Worm (Caenorhabditis elegans): ENCODE results near the gene glb-5.

Gene glb-5

DNA sequence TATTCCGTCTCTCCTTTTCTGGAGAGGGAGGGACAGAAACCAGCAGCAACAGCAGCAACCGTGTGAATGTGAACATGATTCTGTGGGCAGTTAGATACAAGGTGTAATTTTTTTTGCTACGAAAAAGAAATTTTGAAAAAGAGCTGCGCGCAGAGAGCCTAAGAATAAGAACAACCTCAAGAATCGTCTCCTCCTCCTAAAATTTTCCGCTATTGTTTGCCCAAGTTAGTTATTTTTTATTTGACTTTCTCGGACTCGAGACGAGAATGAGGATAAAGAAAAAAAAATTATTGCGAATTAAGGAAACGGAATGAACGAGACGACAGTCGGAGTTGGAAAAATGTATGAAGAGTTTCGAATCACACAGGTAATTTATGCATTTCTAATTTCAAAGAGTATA, at the start of gene glb-5:
glb-5 (plus strand) TSS at position 301 of the 400 bp plus-strand sequence.
- TF ChIP-seq nhr-76 (tag; optimal IDR thresholded peaks at IDR 0.05) (no peak), unc-62 (GFP tag; optimal IDR thresholded peaks at IDR 0.05) (no peak), unc-39 (tag; optimal IDR thresholded peaks at IDR 0.05) (no peak), ces-1 (GFP tag; optimal IDR thresholded peaks at IDR 0.05) (no peak), mab-5 (tag; optimal IDR thresholded peaks at IDR 0.05) (no peak), nhr-28 (tag; optimal IDR thresholded peaks at IDR 0.05) (no peak)

DNA sequence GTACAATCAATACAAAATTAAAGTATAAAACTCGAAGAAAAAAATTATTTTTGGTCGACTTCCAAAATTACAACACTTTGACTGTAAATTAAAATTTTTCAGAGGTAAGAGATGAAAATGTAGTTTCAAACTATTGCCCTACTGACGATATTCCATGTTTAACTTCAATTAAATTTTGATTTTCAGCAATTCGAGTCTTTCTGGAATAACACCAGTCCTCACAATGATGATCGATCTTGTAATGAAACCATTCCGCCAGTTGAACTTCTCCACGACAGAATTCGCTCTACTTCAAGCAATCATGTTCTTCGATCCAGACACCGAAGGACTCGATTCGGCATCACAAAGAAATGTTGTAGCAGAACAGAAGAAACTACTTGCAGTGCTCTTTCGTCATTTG, 49.6 kb upstream of the glb-5 start:
- TF ChIP-seq pha-4 (tag; optimal IDR thresholded peaks at IDR 0.05) (no peak), unc-62 (GFP tag; optimal IDR thresholded peaks at IDR 0.05) (no peak), drap-1 (GFP tag; optimal IDR thresholded peaks at IDR 0.05) (no peak), blmp-1 (tag; optimal IDR thresholded peaks at IDR 0.05) (no peak), unc-39 (tag; optimal IDR thresholded peaks at IDR 0.05) (no peak), nhr-28 (tag; optimal IDR thresholded peaks at IDR 0.05) (no peak), elt-1 (tag; optimal IDR thresholded peaks at IDR 0.05; ENCODE audit: borderline replicate concordance, insufficient read depth) (no peak), ceh-39 (tag; optimal IDR thresholded peaks at IDR 0.05) (no peak), zip-8 (tag; optimal IDR thresholded peaks at IDR 0.05) (no peak), nhr-237 (tag; optimal IDR thresholded peaks at IDR 0.05) (no peak), sem-2 (GFP tag; optimal IDR thresholded peaks at IDR 0.05) (no peak), lin-32 (GFP tag; optimal IDR thresholded peaks at IDR 0.05) (no peak), ceh-83 (GFP tag; optimal IDR thresholded peaks at IDR 0.05) (no peak), snpc-4 (tag; optimal IDR thresholded peaks at IDR 0.05) (no peak), tbx-8 (GFP tag; optimal IDR thresholded peaks at IDR 0.05) (no peak), nhr-12 (tag; optimal IDR thresholded peaks at IDR 0.05) (no peak), flh-1 (GFP tag; optimal IDR thresholded peaks at IDR 0.05) (no peak), cnd-1 (tag; optimal IDR thresholded peaks at IDR 0.05) (no peak), M03D4.4 (tag; optimal IDR thresholded peaks at IDR 0.05) (no peak)

DNA sequence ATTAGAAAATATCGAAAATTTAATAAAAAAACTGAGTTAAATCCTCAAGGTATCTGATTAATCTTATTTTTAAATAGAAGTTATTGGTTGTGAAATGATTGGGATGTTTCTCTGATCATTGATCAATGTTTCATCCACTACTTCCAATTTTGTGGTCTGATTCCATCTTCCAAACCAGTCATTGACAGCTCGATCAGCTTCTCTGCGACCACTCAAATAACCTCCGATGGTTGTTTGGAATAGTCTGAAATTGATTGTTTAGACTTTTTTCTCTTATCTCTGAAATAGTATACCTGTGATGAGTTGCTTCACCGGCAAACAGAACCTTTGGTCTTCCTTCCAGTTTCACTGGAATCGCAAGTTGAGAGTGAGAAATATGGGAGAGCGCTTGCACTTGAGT, 48.7 kb upstream of the glb-5 start:
- no peak for TF ChIP-seq sem-2 (GFP tag; optimal IDR thresholded peaks at IDR 0.05)
- TF ChIP-seq elt-3 (tag; optimal IDR thresholded peaks at IDR 0.05): no peak
- TF ChIP-seq M03D4.4 (tag; optimal IDR thresholded peaks at IDR 0.05): no peak
- no peak for TF ChIP-seq cnd-1 (tag; optimal IDR thresholded peaks at IDR 0.05)
- TF ChIP-seq lsy-2 (tag; optimal IDR thresholded peaks at IDR 0.05): no peak
- no peak for TF ChIP-seq ztf-11 (tag; optimal IDR thresholded peaks at IDR 0.05)
- TF ChIP-seq nhr-237 (tag; optimal IDR thresholded peaks at IDR 0.05): no peak
- no peak for TF ChIP-seq lin-32 (GFP tag; optimal IDR thresholded peaks at IDR 0.05)
- no peak for TF ChIP-seq sptf-1 (tag; optimal IDR thresholded peaks at IDR 0.05)
- TF ChIP-seq elt-1 (tag; optimal IDR thresholded peaks at IDR 0.05; ENCODE audit: borderline replicate concordance, insufficient read depth): no peak
- TF ChIP-seq unc-120 (tag; optimal IDR thresholded peaks at IDR 0.05; ENCODE audit: poor library complexity, severe bottlenecking): no peak
- TF ChIP-seq bed-3 (GFP tag; optimal IDR thresholded peaks at IDR 0.05): no peak
- no peak for TF ChIP-seq unc-39 (tag; optimal IDR thresholded peaks at IDR 0.05)
- no peak for TF ChIP-seq ham-2 (GFP tag; optimal IDR thresholded peaks at IDR 0.05)
- no peak for TF ChIP-seq flh-1 (GFP tag; optimal IDR thresholded peaks at IDR 0.05)

DNA sequence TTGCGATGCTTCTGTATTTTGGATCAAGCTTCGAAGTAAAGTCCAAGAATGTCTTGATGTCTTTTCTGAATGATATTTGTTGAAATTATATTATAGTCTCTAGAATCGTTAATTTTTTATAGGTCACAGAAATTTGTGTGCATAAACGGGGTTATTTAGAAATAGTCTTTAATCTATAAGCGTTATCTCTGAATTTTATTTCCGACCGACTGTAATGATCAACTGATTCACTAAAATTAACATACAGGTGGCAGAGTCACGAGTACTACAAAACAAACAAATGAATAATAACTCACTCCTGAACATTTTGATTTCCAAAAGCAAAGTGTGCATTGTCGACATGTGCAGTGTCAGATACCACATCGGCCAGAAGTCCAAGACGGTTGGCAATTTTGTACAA, 47.0 kb upstream of the glb-5 start:
- no peak for TF ChIP-seq ces-1 (GFP tag; optimal IDR thresholded peaks at IDR 0.05)
- TF ChIP-seq sptf-1 (tag; optimal IDR thresholded peaks at IDR 0.05): no peak
- no peak for TF ChIP-seq unc-62 (GFP tag; optimal IDR thresholded peaks at IDR 0.05)
- TF ChIP-seq nhr-237 (tag; optimal IDR thresholded peaks at IDR 0.05): no peak

DNA sequence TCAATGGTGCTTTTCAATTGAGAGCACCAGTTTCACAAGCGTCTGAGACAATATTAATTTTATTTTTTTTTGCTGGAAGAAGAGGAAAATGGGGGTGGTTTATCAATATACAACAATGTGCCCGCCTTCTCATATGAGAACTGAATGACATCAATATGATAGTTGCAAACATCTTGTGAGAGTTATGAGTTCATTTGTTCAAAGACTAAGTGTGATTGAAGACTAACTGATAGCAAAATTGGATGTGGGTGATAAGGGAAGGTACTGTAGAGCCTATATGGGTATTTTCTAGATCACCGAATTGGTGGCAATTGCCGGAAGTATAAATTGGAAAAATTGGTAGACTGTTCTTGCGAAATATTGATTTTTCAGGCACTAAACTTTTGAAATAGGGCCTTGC, 46.1 kb upstream of the glb-5 start:
- no peak for TF ChIP-seq lsy-2 (tag; optimal IDR thresholded peaks at IDR 0.05)
- TF ChIP-seq bed-3 (GFP tag; optimal IDR thresholded peaks at IDR 0.05): no peak
- TF ChIP-seq ztf-11 (tag; optimal IDR thresholded peaks at IDR 0.05): no peak
- no peak for TF ChIP-seq lin-32 (GFP tag; optimal IDR thresholded peaks at IDR 0.05)
- TF ChIP-seq zip-8 (tag; optimal IDR thresholded peaks at IDR 0.05): no peak
- TF ChIP-seq nhr-237 (tag; optimal IDR thresholded peaks at IDR 0.05): no peak
- TF ChIP-seq ham-2 (GFP tag; optimal IDR thresholded peaks at IDR 0.05): no peak
- TF ChIP-seq ceh-43 (GFP tag; optimal IDR thresholded peaks at IDR 0.05): no peak
- TF ChIP-seq blmp-1 (tag; optimal IDR thresholded peaks at IDR 0.05): no peak
- TF ChIP-seq nhr-28 (tag; optimal IDR thresholded peaks at IDR 0.05): no peak

Measured in whole organism, mixed stage, embryonic.